Worm (Caenorhabditis elegans) whole organism, L1 larva: Measurements from ENCODE around the gene ZK154.1.

ENCODE experiments used
- F16B12.6 ChIP-seq: fragments of 150-350 bp; optimal IDR thresholded peaks from 2 replicates; lab custom pipeline; 2014; ENCODE audit warnings: missing biosample characterization, missing genetic modification characterization
- Y116A8C.19 ChIP-seq: sonication (generic microtip); optimal IDR thresholded peaks from 2 replicates; lab custom pipeline; 2016; ENCODE audit warnings: missing compliant biosample characterization, missing genetic modification characterization, borderline replicate concordance
- aha-1 ChIP-seq: fragments of 150-350 bp; optimal IDR thresholded peaks from 2 replicates; lab custom pipeline; 2014; ENCODE audit warnings: missing biosample characterization, missing genetic modification characterization
- alr-1 ChIP-seq: fragments of 200-800 bp; sonication (Bioruptor generic); optimal IDR thresholded peaks from 2 replicates; lab custom pipeline; 2018; ENCODE audit warnings: borderline replicate concordance, mild to moderate bottlenecking, missing genetic modification characterization, missing compliant biosample characterization
- ceh-63 ChIP-seq: fragments of 200-800 bp; sonication (Bioruptor generic); optimal IDR thresholded peaks from 2 replicates; lab custom pipeline; 2018; ENCODE audit warnings: mild to moderate bottlenecking, missing genetic modification characterization, missing compliant biosample characterization
- ceh-8 ChIP-seq: fragments of 200-800 bp; sonication (Bioruptor generic); optimal IDR thresholded peaks from 2 replicates; lab custom pipeline; 2018; ENCODE audit warnings: mild to moderate bottlenecking, missing genetic modification characterization, moderate library complexity, missing compliant biosample characterization
- ceh-88 ChIP-seq: fragments of 200-800 bp; sonication (Bioruptor generic); IDR thresholded peaks from 2 replicates; pipeline ENCODE4 v1.3.6; 2022; ENCODE audit warnings: missing genetic modification characterization, missing compliant biosample characterization
- ceh-90 ChIP-seq: sonication (generic microtip); optimal IDR thresholded peaks from 2 replicates; lab custom pipeline; 2016; ENCODE audit warnings: missing genetic modification characterization, missing compliant biosample characterization
- ces-1 ChIP-seq: fragments of 150-350 bp; optimal IDR thresholded peaks from 2 replicates; lab custom pipeline; 2014; ENCODE audit warnings: missing biosample characterization, missing genetic modification reagents, missing genetic modification characterization
- dpl-1 ChIP-seq, 3 experiments: fragments of 150-350 bp in 2 of 3; sonication (generic microtip) in 1 of 3; optimal IDR thresholded peaks; 2 replicates each; lab custom pipeline; 2014 to 2017; ENCODE audit warnings: missing biosample characterization in 3 of 3, missing genetic modification characterization in 3 of 3, missing genetic modification reagents in 3 of 3
- dsc-1 ChIP-seq: sonication (generic microtip); optimal IDR thresholded peaks from 2 replicates; lab custom pipeline; 2016; ENCODE audit warnings: mild to moderate bottlenecking, missing genetic modification characterization, missing compliant biosample characterization
- egl-27 ChIP-seq, 2 experiments: fragments of 150-350 bp in 1 of 2; sonication (generic microtip); optimal IDR thresholded peaks; 3 replicates each; lab custom pipeline; 2017 to 2018; ENCODE audit warnings: missing biosample characterization in 2 of 2, missing genetic modification characterization in 2 of 2, missing genetic modification reagents in 2 of 2
- elt-2 ChIP-seq: sonication (generic microtip); optimal IDR thresholded peaks from 2 replicates; lab custom pipeline; 2016; ENCODE audit warnings: missing genetic modification characterization, mild to moderate bottlenecking, inconsistent platforms, missing compliant biosample characterization, missing genetic modification reagents
- elt-3 ChIP-seq, 6 experiments: fragments of 150-350 bp in 1 of 6; sonication (generic microtip); optimal IDR thresholded peaks; 2 replicates each; lab custom pipeline; 2017 to 2018; ENCODE audit warnings: missing biosample characterization in 6 of 6, missing genetic modification characterization in 6 of 6, inconsistent platforms in 1 of 6
- ets-5 ChIP-seq: fragments of 200-800 bp; sonication (Bioruptor generic); IDR thresholded peaks from 2 replicates; pipeline ENCODE4 v1.3.6; 2022; ENCODE audit warnings: missing genetic modification characterization, missing compliant biosample characterization
- fkh-10 ChIP-seq: sonication (generic microtip); optimal IDR thresholded peaks from 2 replicates; lab custom pipeline; 2017; ENCODE audit warnings: missing biosample characterization, missing genetic modification reagents, missing genetic modification characterization
- fkh-4 ChIP-seq: sonication (generic microtip); optimal IDR thresholded peaks from 2 replicates; lab custom pipeline; 2016; ENCODE audit warnings: missing compliant biosample characterization, missing genetic modification characterization, borderline replicate concordance
- fkh-8 ChIP-seq: sonication (generic microtip); optimal IDR thresholded peaks from 2 replicates; lab custom pipeline; 2016; ENCODE audit warnings: mild to moderate bottlenecking, missing genetic modification characterization, missing compliant biosample characterization
- hlh-17 ChIP-seq: fragments of 200-800 bp; sonication (Bioruptor generic); optimal IDR thresholded peaks from 2 replicates; lab custom pipeline; 2018; ENCODE audit warnings: missing genetic modification characterization, mild to moderate bottlenecking, missing compliant biosample characterization, moderate library complexity, borderline replicate concordance
- hlh-4 ChIP-seq: sonication (generic microtip); optimal IDR thresholded peaks from 2 replicates; lab custom pipeline; 2016; ENCODE audit warnings: mild to moderate bottlenecking, missing genetic modification characterization, missing compliant biosample characterization
- hpl-2 ChIP-seq: fragments of 150-350 bp; optimal IDR thresholded peaks from 2 replicates; lab custom pipeline; 2014; ENCODE audit warnings: missing biosample characterization, missing genetic modification reagents, missing genetic modification characterization
- irx-1 ChIP-seq: sonication (generic microtip); optimal IDR thresholded peaks from 2 replicates; lab custom pipeline; 2016; ENCODE audit warnings: missing genetic modification characterization, missing compliant biosample characterization
- lin-13 ChIP-seq: fragments of 150-350 bp; optimal IDR thresholded peaks from 2 replicates; lab custom pipeline; 2014; ENCODE audit warnings: missing biosample characterization, missing genetic modification reagents, missing genetic modification characterization
- lin-14 ChIP-seq: fragments of 200-800 bp; sonication (Bioruptor generic); optimal IDR thresholded peaks from 2 replicates; lab custom pipeline; 2018; ENCODE audit warnings: mild to moderate bottlenecking, missing genetic modification characterization, moderate library complexity, missing compliant biosample characterization
- lin-15B ChIP-seq: fragments of 150-350 bp; sonication (generic microtip); optimal IDR thresholded peaks from 3 replicates; lab custom pipeline; 2014; ENCODE audit warnings: missing biosample characterization, missing genetic modification characterization
- lin-35 ChIP-seq, 2 experiments: fragments of 150-350 bp; optimal IDR thresholded peaks; 2 replicates each; lab custom pipeline; 2014; ENCODE audit warnings: missing biosample characterization in 2 of 2, missing genetic modification characterization in 2 of 2, missing genetic modification reagents in 2 of 2
- lin-39 ChIP-seq: fragments of 150-350 bp; optimal IDR thresholded peaks from 2 replicates; lab custom pipeline; 2014; ENCODE audit warnings: missing biosample characterization, missing genetic modification reagents, missing genetic modification characterization
- lir-3 ChIP-seq: sonication (generic microtip); optimal IDR thresholded peaks from 2 replicates; lab custom pipeline; 2016; ENCODE audit warnings: mild to moderate bottlenecking, missing genetic modification characterization, moderate library complexity, missing compliant biosample characterization; ENCODE audit not compliant: poor library complexity
- mef-2 ChIP-seq: fragments of 150-350 bp; optimal IDR thresholded peaks from 2 replicates; lab custom pipeline; 2014; ENCODE audit warnings: missing biosample characterization, missing genetic modification characterization
- nhr-11 ChIP-seq: fragments of 150-350 bp; optimal IDR thresholded peaks from 2 replicates; lab custom pipeline; 2014; ENCODE audit warnings: missing biosample characterization, missing genetic modification characterization
- nhr-19 ChIP-seq: fragments of 200-800 bp; sonication (Bioruptor generic); conservative IDR thresholded peaks from 2 replicates; pipeline ENCODE4 v1.3.6; 2022; ENCODE audit warnings: missing genetic modification characterization, missing compliant biosample characterization
- nhr-237 ChIP-seq: fragments of 150-350 bp; optimal IDR thresholded peaks from 2 replicates; lab custom pipeline; 2014; ENCODE audit warnings: missing biosample characterization, missing genetic modification characterization
- nhr-28 ChIP-seq: fragments of 150-350 bp; optimal IDR thresholded peaks from 2 replicates; lab custom pipeline; 2014; ENCODE audit warnings: missing biosample characterization, missing genetic modification characterization
- nhr-47 ChIP-seq: sonication (generic microtip); optimal IDR thresholded peaks from 2 replicates; lab custom pipeline; 2016; ENCODE audit warnings: mild to moderate bottlenecking, missing genetic modification characterization, moderate library complexity, missing compliant biosample characterization
- nhr-71 ChIP-seq: sonication (generic microtip); optimal IDR thresholded peaks from 2 replicates; lab custom pipeline; 2016; ENCODE audit warnings: mild to moderate bottlenecking, missing genetic modification characterization, moderate library complexity, missing compliant biosample characterization
- nhr-77 ChIP-seq: fragments of 150-350 bp; optimal IDR thresholded peaks from 2 replicates; lab custom pipeline; 2014; ENCODE audit warnings: missing biosample characterization, missing genetic modification characterization
- nhr-84 ChIP-seq: sonication (generic microtip); optimal IDR thresholded peaks from 2 replicates; lab custom pipeline; 2017; ENCODE audit warnings: missing biosample characterization, missing genetic modification characterization
- pax-3 ChIP-seq: fragments of 200-800 bp; sonication (Bioruptor generic); optimal IDR thresholded peaks from 2 replicates; lab custom pipeline; 2018; ENCODE audit warnings: mild to moderate bottlenecking, missing genetic modification characterization, moderate library complexity, missing compliant biosample characterization
- pqm-1 ChIP-seq: sonication (generic microtip); optimal IDR thresholded peaks from 3 replicates; lab custom pipeline; 2017; ENCODE audit warnings: missing biosample characterization, missing genetic modification characterization
- snu-23 ChIP-seq: sonication (generic microtip); optimal IDR thresholded peaks from 2 replicates; lab custom pipeline; 2016; ENCODE audit warnings: missing genetic modification characterization, missing compliant biosample characterization
- sox-4 ChIP-seq: sonication (generic microtip); optimal IDR thresholded peaks from 2 replicates; lab custom pipeline; 2016; ENCODE audit warnings: missing genetic modification characterization, missing compliant biosample characterization
- sptf-1 ChIP-seq: fragments of 150-350 bp; optimal IDR thresholded peaks from 2 replicates; lab custom pipeline; 2014; ENCODE audit warnings: missing biosample characterization, missing genetic modification characterization
- swsn-7 ChIP-seq: sonication (generic microtip); optimal IDR thresholded peaks from 2 replicates; lab custom pipeline; 2016; ENCODE audit warnings: missing genetic modification characterization, missing compliant biosample characterization
- tbx-2 ChIP-seq: sonication (generic microtip); optimal IDR thresholded peaks from 2 replicates; lab custom pipeline; 2016; ENCODE audit warnings: missing genetic modification characterization, missing compliant biosample characterization
- unc-30 ChIP-seq: sonication (generic microtip); optimal IDR thresholded peaks from 2 replicates; lab custom pipeline; 2017; ENCODE audit warnings: missing biosample characterization, missing genetic modification characterization
- unc-62 ChIP-seq: fragments of 150-350 bp; optimal IDR thresholded peaks from 2 replicates; lab custom pipeline; 2014; ENCODE audit warnings: missing biosample characterization, missing genetic modification reagents, missing genetic modification characterization
- unc-86 ChIP-seq: sonication (generic microtip); optimal IDR thresholded peaks from 2 replicates; lab custom pipeline; 2016; ENCODE audit warnings: missing genetic modification characterization, missing compliant biosample characterization
- vab-15 ChIP-seq: sonication (generic microtip); optimal IDR thresholded peaks from 2 replicates; lab custom pipeline; 2017; ENCODE audit warnings: missing genotype, mild to moderate bottlenecking, missing genetic modification characterization, missing compliant biosample characterization
- xbp-1 ChIP-seq: sonication (generic microtip); optimal IDR thresholded peaks from 2 replicates; lab custom pipeline; 2016; ENCODE audit warnings: missing genetic modification characterization, missing compliant biosample characterization
- zag-1 ChIP-seq: fragments of 150-350 bp; optimal IDR thresholded peaks from 2 replicates; lab custom pipeline; 2014; ENCODE audit warnings: missing biosample characterization, missing genetic modification characterization
- zip-4 ChIP-seq: fragments of 200-800 bp; sonication (Bioruptor generic); optimal IDR thresholded peaks from 2 replicates; lab custom pipeline; 2018; ENCODE audit warnings: mild to moderate bottlenecking, missing genetic modification characterization, moderate library complexity, missing compliant biosample characterization

The ZK154.1 gene

DNA sequence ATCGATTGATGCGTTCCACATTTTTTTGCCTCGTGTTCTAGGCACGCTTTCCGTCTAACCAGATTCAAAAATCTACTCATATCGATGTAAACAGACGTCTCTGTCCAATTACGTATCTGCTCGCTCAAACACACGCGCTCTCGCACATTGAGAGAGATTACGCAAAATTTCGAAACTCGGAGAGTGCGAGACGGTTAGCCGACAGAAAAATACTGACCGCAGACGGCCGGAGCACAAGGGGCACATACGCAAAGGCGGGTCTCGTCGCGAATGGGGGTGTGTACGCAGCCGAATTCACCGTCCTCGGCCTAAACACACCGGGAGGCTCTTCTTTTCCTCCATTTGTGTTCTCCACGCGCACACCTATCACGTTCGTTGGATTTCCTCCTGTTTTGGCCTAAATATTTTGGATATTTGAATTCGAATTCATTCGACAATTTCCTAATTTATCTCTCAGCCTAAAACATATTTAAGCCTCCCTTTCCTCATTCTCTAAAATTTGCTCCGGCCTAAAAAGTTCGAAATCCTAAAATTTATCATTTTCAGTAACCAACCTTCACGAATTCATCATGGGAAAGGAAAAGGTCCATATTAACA, 43.8 kb downstream of the ZK154.1 start, which contains the start of gene eef-1A.2 (continued):
- TF ChIP-seq nhr-71 (tag; lab: Kevin White, UChicago) (peak; percentile 98), nhr-47 (peak; percentile 97), dpl-1 (GFP tag; optimal IDR thresholded peaks at IDR 0.05; lab: Kevin White, UChicago) (peak; percentile 69 to 81 (median 71)), fkh-8 (tag; lab: Kevin White, UChicago) (peak; percentile 99), lin-35 (GFP tag; optimal IDR thresholded peaks at IDR 0.05; lab: Kevin White, UChicago) (peak; percentile 82 to 92), ceh-63 (GFP tag; lab: Kevin White, UChicago) (no peak), fkh-10 (peak; percentile 98), nhr-28 (tag; lab: Kevin White, UChicago) (peak; percentile 67), hlh-4 (tag; lab: Kevin White, UChicago) (no peak), nhr-77 (peak; percentile 97), lir-3 (tag; lab: Kevin White, UChicago) (peak; percentile 79), unc-30 (tag; lab: Kevin White, UChicago) (no peak), unc-86 (tag; lab: Kevin White, UChicago) (peak; percentile 91), tbx-2 (peak; percentile 95), pqm-1 (peak; percentile 69), unc-62 (no peak), ceh-8 (GFP tag; lab: Kevin White, UChicago) (peak; percentile 92), sox-4 (peak; percentile 60), alr-1 (tag; lab: Kevin White, UChicago) (no peak), aha-1 (tag; lab: Kevin White, UChicago) (peak; percentile 76), dsc-1 (peak; percentile 97), snu-23 (GFP tag; lab: Kevin White, UChicago) (peak; percentile 97), irx-1 (tag; lab: Kevin White, UChicago) (peak; percentile 86), xbp-1 (tag; lab: Kevin White, UChicago) (peak; percentile 95), nhr-19 (GFP tag; lab: Robert Waterston, UW) (peak; percentile 94), fkh-4 (tag; lab: Kevin White, UChicago) (peak; percentile 29), sptf-1 (tag; lab: Kevin White, UChicago) (no peak), lin-39 (tag; lab: Kevin White, UChicago) (peak; percentile 39), mef-2 (peak; percentile 95), hpl-2 (GFP tag; lab: Kevin White, UChicago) (peak; percentile 88), lin-15B (tag; lab: Kevin White, UChicago) (peak; percentile 78), elt-3 (tag; optimal IDR thresholded peaks at IDR 0.05; lab: Kevin White, UChicago) (peak in 3 of 6 experiments; percentile 89 to 98 (median 92)), ceh-90 (tag; lab: Kevin White, UChicago) (peak; percentile 55), nhr-11 (tag; lab: Kevin White, UChicago) (peak; percentile 74), ceh-88 (GFP tag; lab: Robert Waterston, UW) (peak; percentile 77), ets-5 (GFP tag; lab: Robert Waterston, UW) (no peak), vab-15 (tag; lab: Kevin White, UChicago) (peak; percentile 53), nhr-84 (tag; lab: Kevin White, UChicago) (peak; percentile 81), ces-1 (GFP tag; lab: Kevin White, UChicago) (peak; percentile 44), lin-13 (GFP tag; lab: Kevin White, UChicago) (peak; percentile 97), nhr-237 (tag; lab: Kevin White, UChicago) (peak; percentile 94), zag-1 (tag; lab: Kevin White, UChicago) (peak; percentile 71), swsn-7 (tag; lab: Kevin White, UChicago) (peak; percentile 96), zip-4 (GFP tag; lab: Kevin White, UChicago) (peak; percentile 99), Y116A8C.19 (tag; lab: Kevin White, UChicago) (no peak), egl-27 (tag; optimal IDR thresholded peaks at IDR 0.05; lab: Kevin White, UChicago) (peak; percentile 78 to 95), lin-14 (peak; percentile 99), F16B12.6 (tag; lab: Kevin White, UChicago) (peak; percentile 63), hlh-17 (no peak), pax-3 (tag; lab: Kevin White, UChicago) (peak; percentile 95), elt-2 (tag; lab: Kevin White, UChicago) (peak; percentile 86)
